In genomic region chr3R:24203426-24203825, dm6 we compare ENCODE assay signal across 3 fruit fly cellular contexts.
TF ChIP-seq lines count a peak whose summit lies in the region.

No protein-coding gene starts in this region.

TF ChIP-seq in whole organism, embryonic, 481 proteins besides CTCF, POLR2A, EP300 and RAD21 (continued from another document and continues in another):
- TF ChIP-seq Fer2 (tag; optimal IDR thresholded peaks at IDR 0.05; lab: Kevin White, UChicago): no peak
- TF ChIP-seq gcm (GFP tag; optimal IDR thresholded peaks at IDR 0.05; lab: Kevin White, UChicago): no peak
- 0 out of 2 replicates have a peak, but pooled peaks have one; percentile 28 for TF ChIP-seq Ptx1 (GFP tag; IDR thresholded peaks at IDR 0.05; lab: Robert Waterston, UW)
- TF ChIP-seq Hr78 (GFP tag; optimal IDR thresholded peaks at IDR 0.05; lab: Kevin White, UChicago): peak in 1 of 2 experiments; percentile 5
- TF ChIP-seq chinmo (GFP tag; IDR thresholded peaks at IDR 0.05; lab: Robert Waterston, UW; ENCODE audit: partially characterized antibody): 0 out of 4 replicates have a peak, but pooled peaks have one; percentile 27
- peak; percentile 47 for TF ChIP-seq CG2712 (tag; optimal IDR thresholded peaks at IDR 0.05; lab: Kevin White, UChicago)
- TF ChIP-seq Optix (GFP tag; IDR thresholded peaks at IDR 0.05; lab: Robert Waterston, UW): 0 out of 3 replicates have a peak, but pooled peaks have one; percentile 44
- peak; percentile 67 for TF ChIP-seq sens (GFP tag; lab: Kevin White, UChicago)
- TF ChIP-seq lbe (GFP tag; optimal IDR thresholded peaks at IDR 0.05; lab: Kevin White, UChicago): peak; percentile 69
- TF ChIP-seq cg (GFP tag; optimal IDR thresholded peaks at IDR 0.05; lab: Kevin White, UChicago): peak; percentile 9
- peak in 1 of 2 experiments; percentile 43 for TF ChIP-seq Eip74EF (GFP tag; optimal IDR thresholded peaks at IDR 0.05; lab: Kevin White, UChicago)
- TF ChIP-seq CG10209 (GFP tag; optimal IDR thresholded peaks at IDR 0.05; lab: Kevin White, UChicago): peak; percentile 4
- peak; percentile 66 for TF ChIP-seq dmrt99B (tag; optimal IDR thresholded peaks at IDR 0.05; lab: Kevin White, UChicago)
- no peak for TF ChIP-seq CG30020 (tag; optimal IDR thresholded peaks at IDR 0.05; lab: Kevin White, UChicago)
- peak; percentile 38; the same call in 1 of the 2 replicates for TF ChIP-seq vvl (GFP tag; IDR thresholded peaks at IDR 0.05; lab: Robert Waterston, UW)
- TF ChIP-seq E2f2 (GFP tag; IDR thresholded peaks at IDR 0.05; lab: Robert Waterston, UW): peak; percentile 15; the same call in 1 of the 2 replicates
- TF ChIP-seq Med (GFP tag; lab: Kevin White, UChicago): peak; percentile 47
- peak; percentile 45 for TF ChIP-seq CG2678 (tag; optimal IDR thresholded peaks at IDR 0.05; lab: Kevin White, UChicago)
- peak; percentile 85 for TF ChIP-seq Drgx (GFP tag; IDR thresholded peaks at IDR 0.05; lab: Robert Waterston, UW)
- peak; percentile 29 for TF ChIP-seq CG17328 (GFP tag; IDR thresholded peaks at IDR 0.05; lab: Robert Waterston, UW)
- no peak for TF ChIP-seq gsb (GFP tag; IDR thresholded peaks at IDR 0.05; lab: Robert Waterston, UW)
- no peak for TF ChIP-seq CG2889 (GFP tag; IDR thresholded peaks at IDR 0.05; lab: Robert Waterston, UW)
- TF ChIP-seq CG43689 (GFP tag; IDR thresholded peaks at IDR 0.05; lab: Robert Waterston, UW): no peak
- peak; percentile 11 for TF ChIP-seq Hsf (GFP tag; optimal IDR thresholded peaks at IDR 0.05; lab: Kevin White, UChicago)
- TF ChIP-seq CG13424 (tag; optimal IDR thresholded peaks at IDR 0.05; lab: Kevin White, UChicago): peak; percentile 43
- no peak for TF ChIP-seq ci (GFP tag; IDR thresholded peaks at IDR 0.05; lab: Robert Waterston, UW)
- peak; percentile 10 for TF ChIP-seq CG10979 (tag; optimal IDR thresholded peaks at IDR 0.05; lab: Kevin White, UChicago)
- peak; percentile 55 for TF ChIP-seq CG31441 (GFP tag; IDR thresholded peaks at IDR 0.05; lab: Robert Waterston, UW)
- peak; percentile 6 for TF ChIP-seq Ssrp (tag; optimal IDR thresholded peaks at IDR 0.05; lab: Kevin White, UChicago)
- no peak for TF ChIP-seq CG34422 (GFP tag; IDR thresholded peaks at IDR 0.05; lab: Robert Waterston, UW)
- TF ChIP-seq CG15601 (tag; optimal IDR thresholded peaks at IDR 0.05; lab: Kevin White, UChicago): peak; percentile 12
- TF ChIP-seq corto (GFP tag; optimal IDR thresholded peaks at IDR 0.05; lab: Kevin White, UChicago): peak; percentile 24
- peak; percentile 34 for TF ChIP-seq Asciz (GFP tag; optimal IDR thresholded peaks at IDR 0.05; lab: Kevin White, UChicago)
- peak; percentile 51 for TF ChIP-seq CG6689 (GFP tag; IDR thresholded peaks at IDR 0.05; lab: Robert Waterston, UW)
- no peak for TF ChIP-seq hkb (optimal IDR thresholded peaks at IDR 0.05; lab: Kevin White, UChicago)
- TF ChIP-seq hkb (GFP tag; IDR thresholded peaks at IDR 0.05; lab: Robert Waterston, UW): peak; percentile 43; the same call in 1 of the 2 replicates
- TF ChIP-seq CG12391 (tag; optimal IDR thresholded peaks at IDR 0.05; lab: Kevin White, UChicago): peak; percentile 23
- peak; percentile 21 for TF ChIP-seq az2 (GFP tag; optimal IDR thresholded peaks at IDR 0.05; lab: Kevin White, UChicago)
- peak; percentile 16 for TF ChIP-seq Hr3 (GFP tag; optimal IDR thresholded peaks at IDR 0.05; lab: Kevin White, UChicago)
- TF ChIP-seq Dp (GFP tag; optimal IDR thresholded peaks at IDR 0.05; lab: Kevin White, UChicago): no peak
- TF ChIP-seq kni (GFP tag; optimal IDR thresholded peaks at IDR 0.05; lab: Kevin White, UChicago): peak; percentile 53
- peak; percentile 44 for TF ChIP-seq phol (tag; optimal IDR thresholded peaks at IDR 0.05; lab: Kevin White, UChicago)
- TF ChIP-seq CG18599 (GFP tag; optimal IDR thresholded peaks at IDR 0.05; lab: Kevin White, UChicago): peak; percentile 2

TF ChIP-seq in whole organism, prepupa, 60 proteins besides CTCF, POLR2A, EP300 and RAD21 (continued from another document):
- TF ChIP-seq CG6808 (GFP tag; optimal IDR thresholded peaks at IDR 0.05; lab: Kevin White, UChicago) (peak; percentile 80), CG3032 (tag; optimal IDR thresholded peaks at IDR 0.05; lab: Kevin White, UChicago) (peak; percentile 71), Blimp-1 (GFP tag; optimal IDR thresholded peaks at IDR 0.05; lab: Kevin White, UChicago) (peak; percentile 31), Ets21C (GFP tag; optimal IDR thresholded peaks at IDR 0.05; lab: Kevin White, UChicago) (peak; percentile 73), vri (GFP tag; optimal IDR thresholded peaks at IDR 0.05; lab: Kevin White, UChicago) (peak; percentile 78), CG6276 (GFP tag; optimal IDR thresholded peaks at IDR 0.05; lab: Kevin White, UChicago) (peak; percentile 90), salr (GFP tag; optimal IDR thresholded peaks at IDR 0.05; lab: Kevin White, UChicago) (peak; percentile 18 to 76), fd85E (GFP tag; optimal IDR thresholded peaks at IDR 0.05; lab: Kevin White, UChicago) (peak; percentile 52), topi (GFP tag; optimal IDR thresholded peaks at IDR 0.05; lab: Kevin White, UChicago) (peak; percentile 89), Eip78C (GFP tag; lab: Kevin White, UChicago) (peak; percentile 98), CG34406 (GFP tag; optimal IDR thresholded peaks at IDR 0.05; lab: Kevin White, UChicago) (peak; percentile 84), net (GFP tag; optimal IDR thresholded peaks at IDR 0.05; lab: Kevin White, UChicago) (peak; percentile 85), CG9139 (GFP tag; optimal IDR thresholded peaks at IDR 0.05; lab: Kevin White, UChicago) (peak; percentile 26), CG6163 (GFP tag; IDR thresholded peaks at IDR 0.05; lab: Robert Waterston, UW) (peak; percentile 80), acj6 (GFP tag; optimal IDR thresholded peaks at IDR 0.05; lab: Kevin White, UChicago) (peak; percentile 85), Hr38 (GFP tag; optimal IDR thresholded peaks at IDR 0.05; lab: Kevin White, UChicago) (no peak), CG10669 (GFP tag; optimal IDR thresholded peaks at IDR 0.05; lab: Kevin White, UChicago) (peak; percentile 72), CG16779 (tag; optimal IDR thresholded peaks at IDR 0.05; lab: Kevin White, UChicago) (peak; percentile 78), CG11762 (GFP tag; optimal IDR thresholded peaks at IDR 0.05; lab: Kevin White, UChicago; ENCODE audit: insufficient read depth) (peak; percentile 85), CG6792 (GFP tag; optimal IDR thresholded peaks at IDR 0.05; lab: Kevin White, UChicago) (peak; percentile 84), CG3919 (GFP tag; optimal IDR thresholded peaks at IDR 0.05; lab: Kevin White, UChicago) (peak; percentile 89), Ets96B (tag; optimal IDR thresholded peaks at IDR 0.05; lab: Kevin White, UChicago) (peak; percentile 58), CG31627 (GFP tag; optimal IDR thresholded peaks at IDR 0.05; lab: Kevin White, UChicago) (peak; percentile 81), CG11294 (GFP tag; IDR thresholded peaks at IDR 0.05; lab: Robert Waterston, UW) (peak; percentile 63; the same call in 1 of the 2 replicates), Eip75B (GFP tag; optimal IDR thresholded peaks at IDR 0.05; lab: Kevin White, UChicago) (peak; percentile 88), CG6854 (GFP tag; optimal IDR thresholded peaks at IDR 0.05; lab: Kevin White, UChicago) (peak; percentile 77), CG7368 (GFP tag; optimal IDR thresholded peaks at IDR 0.05; lab: Kevin White, UChicago) (peak; percentile 79), Sox15 (GFP tag; optimal IDR thresholded peaks at IDR 0.05; lab: Kevin White, UChicago) (peak; percentile 79), Eip93F (GFP tag; optimal IDR thresholded peaks at IDR 0.05; lab: Kevin White, UChicago) (peak; percentile 78), CG1621 (tag; optimal IDR thresholded peaks at IDR 0.05; lab: Kevin White, UChicago) (peak; percentile 53), Sox102F (GFP tag; optimal IDR thresholded peaks at IDR 0.05; lab: Kevin White, UChicago) (peak; percentile 92), Hr4 (GFP tag; optimal IDR thresholded peaks at IDR 0.05; lab: Kevin White, UChicago) (peak; percentile 92), fd59A (GFP tag; optimal IDR thresholded peaks at IDR 0.05; lab: Kevin White, UChicago) (peak; percentile 67), Met (GFP tag; optimal IDR thresholded peaks at IDR 0.05; lab: Kevin White, UChicago) (peak; percentile 90), dsx (GFP tag; optimal IDR thresholded peaks at IDR 0.05; lab: Kevin White, UChicago; ENCODE audit: poor library complexity, severe bottlenecking) (peak; percentile 72), OdsH (GFP tag; optimal IDR thresholded peaks at IDR 0.05; lab: Kevin White, UChicago) (peak; percentile 88)

TF ChIP-seq in whole organism, wandering third instar larva, 38 proteins besides CTCF, POLR2A, EP300 and RAD21 (continued from another document):
- TF ChIP-seq usp (GFP tag; optimal IDR thresholded peaks at IDR 0.05; lab: Kevin White, UChicago) (no peak), h (GFP tag; optimal IDR thresholded peaks at IDR 0.05; lab: Kevin White, UChicago) (peak; percentile 78), jim (GFP tag; optimal IDR thresholded peaks at IDR 0.05; lab: Kevin White, UChicago) (no peak), Sp1 (GFP tag; optimal IDR thresholded peaks at IDR 0.05; lab: Kevin White, UChicago) (peak; percentile 79), fru (GFP tag; optimal IDR thresholded peaks at IDR 0.05; lab: Kevin White, UChicago) (peak; percentile 75), Dfd (GFP tag; optimal IDR thresholded peaks at IDR 0.05; lab: Kevin White, UChicago) (no peak), CG32264 (GFP tag; optimal IDR thresholded peaks at IDR 0.05; lab: Kevin White, UChicago) (peak; percentile 48)
